Worm (Caenorhabditis elegans) whole organism, L1 larva: ENCODE data around the gene let-653.

Source experiments
- C04F5.9 ChIP-seq: sonication (generic microtip); optimal IDR thresholded peaks from 2 replicates; lab custom pipeline; 2016; ENCODE audit warnings: missing genetic modification characterization, missing compliant biosample characterization
- ama-1 ChIP-seq: fragments of 150-350 bp; optimal IDR thresholded peaks from 2 replicates; lab custom pipeline; 2014
- blmp-1 ChIP-seq: fragments of 150-350 bp; optimal IDR thresholded peaks from 2 replicates; lab custom pipeline; 2014; ENCODE audit warnings: missing biosample characterization, missing genetic modification characterization
- ceh-90 ChIP-seq: sonication (generic microtip); optimal IDR thresholded peaks from 2 replicates; lab custom pipeline; 2016; ENCODE audit warnings: missing genetic modification characterization, missing compliant biosample characterization
- ces-1 ChIP-seq: fragments of 150-350 bp; optimal IDR thresholded peaks from 2 replicates; lab custom pipeline; 2014; ENCODE audit warnings: missing biosample characterization, missing genetic modification reagents, missing genetic modification characterization
- dsc-1 ChIP-seq: sonication (generic microtip); optimal IDR thresholded peaks from 2 replicates; lab custom pipeline; 2016; ENCODE audit warnings: mild to moderate bottlenecking, missing genetic modification characterization, missing compliant biosample characterization
- efl-1 ChIP-seq, 4 experiments: fragments of 150-350 bp; optimal IDR thresholded peaks in 3 of 4; peaks in 1 of 4; 1 replicate in 1 of 4; 2 replicates in 3 of 4; lab custom pipeline; 2014; ENCODE audit warnings: missing biosample characterization in 2 of 4, missing genetic modification characterization in 2 of 4, missing genetic modification reagents in 2 of 4
- egl-13 ChIP-seq: sonication (generic microtip); optimal IDR thresholded peaks from 2 replicates; lab custom pipeline; 2016; ENCODE audit warnings: missing genotype, missing genetic modification reagents, missing genetic modification characterization, missing compliant biosample characterization
- egl-27 ChIP-seq, 2 experiments: fragments of 150-350 bp in 1 of 2; sonication (generic microtip); optimal IDR thresholded peaks; 3 replicates each; lab custom pipeline; 2017 to 2018; ENCODE audit warnings: missing biosample characterization in 2 of 2, missing genetic modification characterization in 2 of 2, missing genetic modification reagents in 2 of 2
- elt-2 ChIP-seq: sonication (generic microtip); optimal IDR thresholded peaks from 2 replicates; lab custom pipeline; 2016; ENCODE audit warnings: missing genetic modification characterization, mild to moderate bottlenecking, inconsistent platforms, missing compliant biosample characterization, missing genetic modification reagents
- elt-3 ChIP-seq, 6 experiments: fragments of 150-350 bp in 1 of 6; sonication (generic microtip); optimal IDR thresholded peaks; 2 replicates each; lab custom pipeline; 2017 to 2018; ENCODE audit warnings: missing biosample characterization in 6 of 6, missing genetic modification characterization in 6 of 6, inconsistent platforms in 1 of 6
- fkh-8 ChIP-seq: sonication (generic microtip); optimal IDR thresholded peaks from 2 replicates; lab custom pipeline; 2016; ENCODE audit warnings: mild to moderate bottlenecking, missing genetic modification characterization, missing compliant biosample characterization
- fos-1 ChIP-seq: fragments of 150-350 bp; optimal IDR thresholded peaks from 2 replicates; lab custom pipeline; 2014; ENCODE audit warnings: missing biosample characterization, missing genetic modification characterization
- hlh-17 ChIP-seq: fragments of 200-800 bp; sonication (Bioruptor generic); optimal IDR thresholded peaks from 2 replicates; lab custom pipeline; 2018; ENCODE audit warnings: missing genetic modification characterization, mild to moderate bottlenecking, missing compliant biosample characterization, moderate library complexity, borderline replicate concordance
- hlh-4 ChIP-seq: sonication (generic microtip); optimal IDR thresholded peaks from 2 replicates; lab custom pipeline; 2016; ENCODE audit warnings: mild to moderate bottlenecking, missing genetic modification characterization, missing compliant biosample characterization
- lin-13 ChIP-seq: fragments of 150-350 bp; optimal IDR thresholded peaks from 2 replicates; lab custom pipeline; 2014; ENCODE audit warnings: missing biosample characterization, missing genetic modification reagents, missing genetic modification characterization
- lin-14 ChIP-seq: fragments of 200-800 bp; sonication (Bioruptor generic); optimal IDR thresholded peaks from 2 replicates; lab custom pipeline; 2018; ENCODE audit warnings: mild to moderate bottlenecking, missing genetic modification characterization, moderate library complexity, missing compliant biosample characterization
- lir-3 ChIP-seq: sonication (generic microtip); optimal IDR thresholded peaks from 2 replicates; lab custom pipeline; 2016; ENCODE audit warnings: mild to moderate bottlenecking, missing genetic modification characterization, moderate library complexity, missing compliant biosample characterization; ENCODE audit not compliant: poor library complexity
- mdl-1 ChIP-seq, 2 experiments: fragments of 150-350 bp; optimal IDR thresholded peaks; 2 replicates each; lab custom pipeline; 2014 to 2017; ENCODE audit warnings: missing biosample characterization in 2 of 2, missing genetic modification characterization in 2 of 2, inconsistent platforms in 1 of 2
- mep-1 ChIP-seq: fragments of 150-350 bp; optimal IDR thresholded peaks from 2 replicates; lab custom pipeline; 2014; ENCODE audit warnings: missing biosample characterization, missing genetic modification characterization
- nhr-11 ChIP-seq: fragments of 150-350 bp; optimal IDR thresholded peaks from 2 replicates; lab custom pipeline; 2014; ENCODE audit warnings: missing biosample characterization, missing genetic modification characterization
- nhr-20 ChIP-seq: sonication (generic microtip); optimal IDR thresholded peaks from 2 replicates; lab custom pipeline; 2016; ENCODE audit warnings: mild to moderate bottlenecking, missing genetic modification characterization, missing compliant biosample characterization
- nhr-237 ChIP-seq: fragments of 150-350 bp; optimal IDR thresholded peaks from 2 replicates; lab custom pipeline; 2014; ENCODE audit warnings: missing biosample characterization, missing genetic modification characterization
- nhr-47 ChIP-seq: sonication (generic microtip); optimal IDR thresholded peaks from 2 replicates; lab custom pipeline; 2016; ENCODE audit warnings: mild to moderate bottlenecking, missing genetic modification characterization, moderate library complexity, missing compliant biosample characterization
- nhr-71 ChIP-seq: sonication (generic microtip); optimal IDR thresholded peaks from 2 replicates; lab custom pipeline; 2016; ENCODE audit warnings: mild to moderate bottlenecking, missing genetic modification characterization, moderate library complexity, missing compliant biosample characterization
- nhr-85 ChIP-seq: sonication (generic microtip); peaks from one replicate; lab custom pipeline; 2016; ENCODE audit warnings: missing genetic modification characterization, inconsistent platforms, missing compliant biosample characterization
- nhr-90 ChIP-seq: sonication (generic microtip); optimal IDR thresholded peaks from 2 replicates; lab custom pipeline; 2016; ENCODE audit warnings: mild to moderate bottlenecking, missing genetic modification characterization, missing compliant biosample characterization; ENCODE audit not compliant: poor library complexity
- pax-3 ChIP-seq: fragments of 200-800 bp; sonication (Bioruptor generic); optimal IDR thresholded peaks from 2 replicates; lab custom pipeline; 2018; ENCODE audit warnings: mild to moderate bottlenecking, missing genetic modification characterization, moderate library complexity, missing compliant biosample characterization
- rnt-1 ChIP-seq: sonication (generic microtip); optimal IDR thresholded peaks from 2 replicates; lab custom pipeline; 2016; ENCODE audit warnings: mild to moderate bottlenecking, missing genetic modification characterization, moderate library complexity, missing compliant biosample characterization
- skn-1 ChIP-seq: fragments of 150-350 bp; optimal IDR thresholded peaks from 2 replicates; lab custom pipeline; 2014; ENCODE audit warnings: missing biosample characterization, missing genetic modification characterization
- snu-23 ChIP-seq: sonication (generic microtip); optimal IDR thresholded peaks from 2 replicates; lab custom pipeline; 2016; ENCODE audit warnings: missing genetic modification characterization, missing compliant biosample characterization
- tbx-2 ChIP-seq: sonication (generic microtip); optimal IDR thresholded peaks from 2 replicates; lab custom pipeline; 2016; ENCODE audit warnings: missing genetic modification characterization, missing compliant biosample characterization
- unc-130 ChIP-seq: fragments of 150-350 bp; optimal IDR thresholded peaks from 2 replicates; lab custom pipeline; 2017; ENCODE audit warnings: missing biosample characterization, missing genetic modification characterization, inconsistent platforms
- unc-30 ChIP-seq: sonication (generic microtip); optimal IDR thresholded peaks from 2 replicates; lab custom pipeline; 2017; ENCODE audit warnings: missing biosample characterization, missing genetic modification characterization
- unc-86 ChIP-seq: sonication (generic microtip); optimal IDR thresholded peaks from 2 replicates; lab custom pipeline; 2016; ENCODE audit warnings: missing genetic modification characterization, missing compliant biosample characterization
- unc-98 ChIP-seq: fragments of 200-800 bp; sonication (Bioruptor generic); IDR thresholded peaks from 2 replicates; pipeline ENCODE4 v1.3.6; 2022; ENCODE audit warnings: missing genetic modification characterization, missing compliant biosample characterization
- vab-15 ChIP-seq: sonication (generic microtip); optimal IDR thresholded peaks from 2 replicates; lab custom pipeline; 2017; ENCODE audit warnings: missing genotype, mild to moderate bottlenecking, missing genetic modification characterization, missing compliant biosample characterization
- xbp-1 ChIP-seq: sonication (generic microtip); optimal IDR thresholded peaks from 2 replicates; lab custom pipeline; 2016; ENCODE audit warnings: missing genetic modification characterization, missing compliant biosample characterization
- zip-4 ChIP-seq: fragments of 200-800 bp; sonication (Bioruptor generic); optimal IDR thresholded peaks from 2 replicates; lab custom pipeline; 2018; ENCODE audit warnings: mild to moderate bottlenecking, missing genetic modification characterization, moderate library complexity, missing compliant biosample characterization
- ztf-11 ChIP-seq, 2 experiments: sonication (generic microtip); optimal IDR thresholded peaks; 2 replicates each; lab custom pipeline; 2016 to 2017; ENCODE audit warnings: missing genetic modification characterization in 2 of 2, missing biosample characterization in 1 of 2, missing compliant biosample characterization in 1 of 2

let-653 gene

DNA sequence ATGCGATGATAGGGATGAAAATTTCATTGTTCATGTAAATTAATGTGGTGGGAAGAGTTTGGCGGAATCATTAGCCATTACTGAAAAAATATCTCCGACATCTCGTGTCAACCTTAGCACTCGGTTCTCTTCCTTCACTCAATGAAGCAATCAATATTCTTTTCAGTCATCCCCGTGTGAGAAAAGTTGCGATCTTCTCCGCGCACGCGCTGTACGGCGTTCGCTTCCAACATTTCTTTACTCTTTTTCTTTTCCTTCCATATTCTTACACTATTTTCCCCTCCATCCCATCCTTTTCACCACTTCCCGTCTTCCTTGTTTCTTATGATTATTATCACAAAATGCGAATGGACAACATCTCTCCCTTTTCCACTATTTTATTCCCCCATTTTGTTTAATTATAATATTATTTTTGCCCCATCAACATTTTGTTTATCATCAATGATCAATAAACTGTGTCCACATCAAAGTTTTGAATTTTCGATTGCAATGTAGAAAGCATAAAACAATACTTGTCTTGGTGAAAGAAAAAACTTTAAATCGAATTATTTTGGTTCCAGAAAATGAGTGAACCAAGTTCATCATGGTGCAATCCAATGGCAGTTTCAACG is 25.3 kb upstream of the let-653 start, which contains the start of gene mob-1:
mob-1 (plus strand) TSS at position 561 of the 611 bp plus-strand sequence.
- TF ChIP-seq nhr-85 (tag; lab: Kevin White, UChicago), result peak; percentile 9
- no peak for TF ChIP-seq elt-2 (tag; lab: Kevin White, UChicago)
- no peak for TF ChIP-seq nhr-71 (tag; lab: Kevin White, UChicago)
- TF ChIP-seq skn-1 (tag; lab: Kevin White, UChicago), result no peak
- TF ChIP-seq ceh-90 (tag; lab: Kevin White, UChicago), result no peak
- TF ChIP-seq nhr-90, result peak; percentile 3
- no peak for TF ChIP-seq efl-1 (optimal IDR thresholded peaks at IDR 0.05; lab: Kevin White, UChicago)
- TF ChIP-seq efl-1 (GFP tag; optimal IDR thresholded peaks at IDR 0.05 in 1 of 2; lab: Kevin White, UChicago), result peak in 1 of 2 experiments; percentile 70
- peak; percentile 20 for TF ChIP-seq lin-14 (GFP tag; lab: Kevin White, UChicago)
- peak; percentile 35 for TF ChIP-seq blmp-1 (tag; lab: Kevin White, UChicago)
- TF ChIP-seq, all 84 proteins: peak for 5

DNA sequence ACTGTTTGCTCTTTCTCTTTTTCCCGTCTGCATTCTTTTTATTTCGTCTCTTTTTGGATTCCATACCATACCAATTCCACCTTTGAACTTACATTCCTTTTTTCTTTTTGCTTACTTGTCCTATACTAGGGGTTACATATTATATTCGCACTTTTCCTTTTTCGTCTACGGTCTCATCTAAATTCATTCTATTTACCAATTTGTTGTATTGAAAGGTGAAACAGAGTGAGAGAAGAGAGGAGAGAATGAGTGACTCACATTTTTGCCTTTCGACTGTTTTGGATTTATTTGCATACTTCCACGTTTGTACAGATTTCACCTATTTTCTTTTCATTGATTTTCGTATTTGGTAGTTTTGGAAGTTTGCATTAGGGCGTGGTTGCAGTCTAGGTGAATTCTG is 22.0 kb upstream of the let-653 start:
- TF ChIP-seq tbx-2 (tag; lab: Kevin White, UChicago), result no peak
- TF ChIP-seq elt-3 (tag; optimal IDR thresholded peaks at IDR 0.05; lab: Kevin White, UChicago), result no peak
- TF ChIP-seq vab-15 (tag; lab: Kevin White, UChicago), result no peak
- TF ChIP-seq blmp-1 (tag; lab: Kevin White, UChicago), result peak; percentile 32
- TF ChIP-seq lin-13 (GFP tag; lab: Kevin White, UChicago), result no peak
- TF ChIP-seq lir-3 (tag; lab: Kevin White, UChicago), result no peak
- no peak for TF ChIP-seq hlh-17 (GFP tag; lab: Kevin White, UChicago)

DNA sequence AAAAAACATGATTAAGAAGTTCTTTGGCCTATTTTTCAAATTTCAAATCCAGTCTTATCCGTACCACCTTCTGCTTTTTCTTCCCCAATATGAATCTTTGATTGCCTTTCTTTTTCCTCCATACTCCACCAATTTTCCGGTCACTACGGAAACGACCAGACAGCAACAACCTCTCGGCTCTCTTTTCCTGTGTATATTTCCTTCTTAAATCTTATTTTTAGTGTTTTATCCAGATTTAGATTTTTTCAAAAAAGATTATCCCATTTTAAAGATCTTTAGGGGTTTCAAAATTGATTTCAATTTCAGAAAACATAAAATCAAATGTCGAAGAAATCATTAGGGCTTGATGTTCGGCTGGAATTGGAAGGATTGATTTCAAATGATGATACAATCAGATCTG is 21.2 kb upstream of the let-653 start, which contains the start of gene trpa-1:
trpa-1 (plus strand) TSS at position 301 of the 400 bp plus-strand sequence.
- TF ChIP-seq elt-3 (tag; optimal IDR thresholded peaks at IDR 0.05; lab: Kevin White, UChicago) (no peak), fos-1 (tag; lab: Kevin White, UChicago) (no peak), egl-27 (tag; optimal IDR thresholded peaks at IDR 0.05; lab: Kevin White, UChicago) (no peak), lir-3 (tag; lab: Kevin White, UChicago) (no peak), ama-1 (lab: Kevin White, UChicago) (no peak), rnt-1 (no peak), unc-98 (GFP tag; lab: Robert Waterston, UW) (no peak)

DNA sequence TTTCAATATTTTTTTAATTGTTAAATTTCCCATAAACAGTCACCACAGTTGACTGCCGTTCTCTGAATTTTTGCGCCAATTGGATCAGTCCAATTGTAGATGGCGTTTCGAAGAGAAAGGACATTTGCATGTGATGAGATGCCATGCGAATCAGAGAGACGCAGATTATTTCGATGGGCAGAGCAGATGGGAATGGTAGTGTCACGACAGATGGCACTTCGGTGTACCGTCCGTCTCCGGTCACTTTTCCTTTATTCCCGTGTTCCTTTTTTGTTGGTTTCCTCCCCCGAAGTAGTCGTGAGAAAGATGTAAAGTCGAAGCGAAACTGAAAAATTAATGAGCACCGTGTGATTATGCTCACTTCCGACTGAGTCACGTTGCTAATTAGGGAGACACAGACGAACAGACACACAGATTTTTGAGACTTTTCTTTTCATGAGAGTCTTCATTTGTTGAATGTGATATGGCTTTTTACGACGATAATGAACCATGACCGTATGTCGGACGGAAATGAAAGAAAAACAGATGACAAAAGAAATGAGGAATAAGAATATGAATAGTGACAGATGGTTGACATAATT is 17.7 kb upstream of the let-653 start:
- TF ChIP-seq hlh-4, result no peak
- no peak for TF ChIP-seq lin-13 (GFP tag; lab: Kevin White, UChicago)
- no peak for TF ChIP-seq mep-1
- TF ChIP-seq snu-23, result no peak
- peak in 1 of 2 experiments; percentile 45 for TF ChIP-seq ztf-11 (tag; optimal IDR thresholded peaks at IDR 0.05; lab: Kevin White, UChicago)
- no peak for TF ChIP-seq zip-4
- no peak for TF ChIP-seq pax-3 (tag; lab: Kevin White, UChicago)
- TF ChIP-seq egl-13 (tag; lab: Kevin White, UChicago), result peak; percentile 6
- TF ChIP-seq dsc-1 (tag; lab: Kevin White, UChicago), result peak; percentile 73
- TF ChIP-seq unc-130, result no peak
- no peak for TF ChIP-seq nhr-20 (tag; lab: Kevin White, UChicago)
- TF ChIP-seq xbp-1 (tag; lab: Kevin White, UChicago), result no peak
- no peak for TF ChIP-seq ces-1 (GFP tag; lab: Kevin White, UChicago)
- TF ChIP-seq C04F5.9 (tag; lab: Kevin White, UChicago), result no peak
- TF ChIP-seq mdl-1 (tag; optimal IDR thresholded peaks at IDR 0.05; lab: Kevin White, UChicago), result no peak
- TF ChIP-seq lin-14 (GFP tag; lab: Kevin White, UChicago), result peak; percentile 65
- no peak for TF ChIP-seq nhr-11
- peak; percentile 58 for TF ChIP-seq unc-86 (tag; lab: Kevin White, UChicago)
- TF ChIP-seq fkh-8 (tag; lab: Kevin White, UChicago), result peak; percentile 29
- peak; percentile 20 for TF ChIP-seq nhr-47 (tag; lab: Kevin White, UChicago)
- no peak for TF ChIP-seq elt-3 (tag; optimal IDR thresholded peaks at IDR 0.05; lab: Kevin White, UChicago)
- TF ChIP-seq unc-30 (tag; lab: Kevin White, UChicago), result no peak
- TF ChIP-seq tbx-2 (tag; lab: Kevin White, UChicago), result no peak
- TF ChIP-seq nhr-237, result no peak
